Worm (Caenorhabditis elegans): ENCODE data around the gene Y46E12BL.2.
A peak's percentile ranks its signal among the peaks of the same experiment; 100 is the strongest.

The Y46E12BL.2 gene

DNA sequence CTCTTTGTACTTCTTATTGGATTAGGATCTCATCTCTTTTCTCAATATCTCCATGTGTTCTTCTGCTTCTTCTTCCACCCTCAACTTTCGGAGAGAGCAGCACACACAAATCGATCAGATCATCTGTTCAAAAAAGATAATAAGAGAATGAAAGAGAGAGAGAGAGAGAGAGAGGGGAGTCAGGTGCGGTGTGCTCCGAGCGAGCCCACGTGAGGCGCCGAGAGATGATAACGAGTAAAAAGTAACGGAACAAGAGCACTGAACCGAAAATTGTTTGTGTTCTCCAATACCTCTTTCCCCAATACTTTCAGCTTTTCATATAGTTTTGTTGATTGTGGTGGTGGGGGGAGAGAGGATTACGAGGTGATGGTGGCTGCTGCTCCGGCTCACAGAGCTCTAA lies 38.8 kb upstream of the Y46E12BL.2 start (continued):
- no peak for TF ChIP-seq elt-3 (tag; optimal IDR thresholded peaks at IDR 0.05)
- TF ChIP-seq fkh-2 (tag; optimal IDR thresholded peaks at IDR 0.05): no peak
- TF ChIP-seq unc-39 (tag; optimal IDR thresholded peaks at IDR 0.05): no peak
- TF ChIP-seq ztf-4 (tag; optimal IDR thresholded peaks at IDR 0.05): no peak
- TF ChIP-seq ceh-28 (tag; optimal IDR thresholded peaks at IDR 0.05): peak; percentile 49
- TF ChIP-seq ceh-9 (tag; optimal IDR thresholded peaks at IDR 0.05): no peak
- no peak for TF ChIP-seq lsy-12 (tag; optimal IDR thresholded peaks at IDR 0.05)
- TF ChIP-seq fkh-10 (GFP tag; optimal IDR thresholded peaks at IDR 0.05): no peak
- TF ChIP-seq pqm-1 (tag; optimal IDR thresholded peaks at IDR 0.05): peak; percentile 48
- TF ChIP-seq sea-2 (GFP tag; optimal IDR thresholded peaks at IDR 0.05): no peak
- TF ChIP-seq skn-1 (tag; optimal IDR thresholded peaks at IDR 0.05): no peak
- TF ChIP-seq ZK546.5 (tag; optimal IDR thresholded peaks at IDR 0.05): no peak
- no peak for TF ChIP-seq ama-1 (optimal IDR thresholded peaks at IDR 0.05)
- no peak for TF ChIP-seq nhr-12 (tag; optimal IDR thresholded peaks at IDR 0.05)
- no peak for TF ChIP-seq daf-12 (tag; optimal IDR thresholded peaks at IDR 0.05)
- TF ChIP-seq elt-1 (tag; optimal IDR thresholded peaks at IDR 0.05): no peak
- no peak for TF ChIP-seq hmg-11 (tag; optimal IDR thresholded peaks at IDR 0.05)
- no peak for TF ChIP-seq R02D3.7 (tag; optimal IDR thresholded peaks at IDR 0.05)
- no peak for TF ChIP-seq nhr-11 (tag; optimal IDR thresholded peaks at IDR 0.05)
- no peak for TF ChIP-seq unc-62 (GFP tag; optimal IDR thresholded peaks at IDR 0.05)
- no peak for TF ChIP-seq eor-1 (tag; optimal IDR thresholded peaks at IDR 0.05)
- no peak for TF ChIP-seq fos-1 (tag; optimal IDR thresholded peaks at IDR 0.05)
- TF ChIP-seq nhr-23 (tag; optimal IDR thresholded peaks at IDR 0.05): no peak

DNA sequence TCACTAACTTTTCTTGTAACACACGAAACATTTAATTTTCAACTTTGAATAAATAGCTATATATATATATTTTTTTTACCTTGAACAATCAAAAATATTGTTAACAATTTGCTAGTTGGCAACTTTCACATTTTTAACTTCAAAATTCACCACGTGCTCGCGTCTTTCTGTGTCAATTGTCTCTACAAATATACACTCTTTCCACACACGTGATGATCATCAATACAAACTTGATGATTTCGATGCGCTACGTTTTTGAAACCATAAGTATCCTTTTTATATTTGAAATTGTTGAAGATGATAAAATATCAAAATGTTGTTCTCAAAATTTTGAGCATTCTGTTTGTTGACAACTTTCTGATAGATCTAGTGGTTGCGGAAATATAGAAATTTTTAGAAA lies 37.4 kb upstream of the Y46E12BL.2 start:
- no peak for TF ChIP-seq jun-1 (tag; optimal IDR thresholded peaks at IDR 0.05)
- TF ChIP-seq elt-2 (tag; optimal IDR thresholded peaks at IDR 0.05): peak; percentile 9
- TF ChIP-seq pha-4 (tag; optimal IDR thresholded peaks at IDR 0.05): peak; percentile 31

DNA sequence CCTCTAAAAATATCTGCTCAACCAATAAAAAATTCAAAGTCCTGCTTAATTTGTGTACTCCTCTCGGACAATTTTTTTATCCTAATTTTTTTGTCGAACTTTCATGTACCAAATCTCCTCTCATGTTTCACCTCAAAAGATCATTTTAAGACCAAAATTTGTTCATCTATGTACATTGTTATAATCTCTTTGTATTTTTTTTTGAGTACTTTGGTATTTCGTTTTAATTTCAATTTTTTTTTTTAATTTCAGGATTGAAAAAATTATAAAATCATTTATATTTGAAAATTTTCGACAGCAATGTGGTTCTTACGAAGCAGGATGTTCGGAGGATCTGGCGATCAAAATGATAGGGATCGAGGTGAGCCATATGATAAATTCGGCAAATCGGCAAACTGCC lies 36.3 kb upstream of the Y46E12BL.2 start, which contains the start of gene spsb-1:
Gene spsb-1, plus strand, starts transcription at position 301 of the 400 bp plus-strand sequence.
- TF ChIP-seq ceh-9 (tag; optimal IDR thresholded peaks at IDR 0.05) (no peak), nhr-43 (tag; optimal IDR thresholded peaks at IDR 0.05; ENCODE audit: poor library complexity, severe bottlenecking) (no peak), ztf-4 (tag; optimal IDR thresholded peaks at IDR 0.05) (no peak), mdl-1 (tag; optimal IDR thresholded peaks at IDR 0.05) (no peak), skn-1 (tag; optimal IDR thresholded peaks at IDR 0.05) (no peak), fkh-2 (tag; optimal IDR thresholded peaks at IDR 0.05) (no peak), egl-27 (tag; optimal IDR thresholded peaks at IDR 0.05) (no peak), fkh-10 (GFP tag; optimal IDR thresholded peaks at IDR 0.05) (no peak), sea-2 (GFP tag; optimal IDR thresholded peaks at IDR 0.05) (no peak), nhr-67 (tag; optimal IDR thresholded peaks at IDR 0.05) (no peak), tbx-2 (tag; optimal IDR thresholded peaks at IDR 0.05) (no peak)

DNA sequence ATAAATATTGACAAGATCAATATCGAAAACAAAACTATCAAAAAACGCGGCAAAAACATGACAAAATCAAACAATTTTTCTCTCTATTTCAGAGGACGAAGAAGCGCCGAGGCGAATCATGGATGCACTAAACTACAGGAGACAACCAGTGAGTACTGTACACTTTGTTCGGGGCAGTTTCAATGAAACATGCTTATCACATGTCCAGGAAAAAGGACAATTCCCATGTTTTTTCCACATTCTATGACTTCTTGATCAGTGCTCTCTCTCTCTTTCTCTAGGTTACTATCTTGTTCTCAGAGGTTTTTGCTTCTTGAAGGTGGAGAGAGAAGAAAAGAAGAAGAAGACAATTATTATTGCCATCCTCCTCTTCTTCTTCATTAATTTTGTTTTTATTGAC lies 35.2 kb upstream of the Y46E12BL.2 start:
- TF ChIP-seq pha-4 (tag; optimal IDR thresholded peaks at IDR 0.05): peak; percentile 3
- no peak for TF ChIP-seq elt-1 (tag; optimal IDR thresholded peaks at IDR 0.05)
- TF ChIP-seq jun-1 (tag; optimal IDR thresholded peaks at IDR 0.05): no peak
- no peak for TF ChIP-seq hmg-11 (tag; optimal IDR thresholded peaks at IDR 0.05)
- TF ChIP-seq nhr-11 (tag; optimal IDR thresholded peaks at IDR 0.05): no peak
- peak; percentile 10 for TF ChIP-seq ama-1 (optimal IDR thresholded peaks at IDR 0.05)
- TF ChIP-seq snpc-4 (tag; optimal IDR thresholded peaks at IDR 0.05): no peak
- no peak for TF ChIP-seq ztf-4 (tag; optimal IDR thresholded peaks at IDR 0.05)
- no peak for TF ChIP-seq tbx-2 (tag; optimal IDR thresholded peaks at IDR 0.05)
- no peak for TF ChIP-seq skn-1 (tag; optimal IDR thresholded peaks at IDR 0.05)
- TF ChIP-seq pqm-1 (tag; optimal IDR thresholded peaks at IDR 0.05): peak; percentile 64
- no peak for TF ChIP-seq elt-3 (tag; optimal IDR thresholded peaks at IDR 0.05)
- TF ChIP-seq elt-2 (tag; optimal IDR thresholded peaks at IDR 0.05): peak; percentile 61
- TF ChIP-seq aly-2 (tag; optimal IDR thresholded peaks at IDR 0.05): no peak

DNA sequence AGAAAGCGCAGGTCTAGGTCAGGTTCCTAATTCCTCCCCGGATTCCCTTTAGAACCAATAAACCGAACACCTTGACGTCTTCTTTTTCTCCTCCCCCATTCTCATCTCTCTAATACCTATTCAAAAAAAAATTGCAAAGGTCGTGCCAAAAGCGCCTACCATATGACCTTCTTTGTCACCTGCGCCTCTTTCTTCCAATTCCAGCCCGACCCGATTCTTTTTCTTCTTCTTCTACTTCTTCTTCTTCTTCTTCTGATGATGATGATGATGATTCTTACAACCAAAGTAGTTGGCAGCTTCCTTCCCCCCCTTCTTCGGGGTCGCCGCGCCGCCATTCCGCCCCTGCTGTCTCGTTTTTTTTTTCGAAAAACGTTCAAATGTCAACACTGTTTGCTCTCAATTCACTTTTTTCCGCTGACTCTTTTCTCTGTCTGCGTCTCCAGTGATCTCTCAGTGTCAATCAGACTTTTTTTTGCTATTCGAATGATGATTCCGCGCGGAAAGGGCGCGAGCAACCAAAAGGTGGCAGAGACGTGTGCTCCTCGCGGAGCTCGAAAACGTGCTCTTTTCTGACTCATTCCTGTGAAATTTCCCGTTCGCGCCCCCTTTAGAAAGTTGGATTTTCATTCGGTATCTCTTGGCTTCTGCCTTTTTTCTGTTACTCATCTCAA lies 29.2 kb upstream of the Y46E12BL.2 start:
- TF ChIP-seq ceh-82 (tag; optimal IDR thresholded peaks at IDR 0.05): no peak
- no peak for TF ChIP-seq egl-5 (tag; optimal IDR thresholded peaks at IDR 0.05)
- peak; percentile 96 for TF ChIP-seq nhr-25 (tag; optimal IDR thresholded peaks at IDR 0.05)
- TF ChIP-seq pha-4 (tag; optimal IDR thresholded peaks at IDR 0.05): peak; percentile 67
- TF ChIP-seq fkh-10 (GFP tag; optimal IDR thresholded peaks at IDR 0.05): no peak
- peak; percentile 21 for TF ChIP-seq hmg-11 (tag; optimal IDR thresholded peaks at IDR 0.05)
- TF ChIP-seq nhr-77 (tag; optimal IDR thresholded peaks at IDR 0.05): no peak
- TF ChIP-seq nfya-1 (tag; optimal IDR thresholded peaks at IDR 0.05; ENCODE audit: insufficient read depth): peak; percentile 13

Data from whole organism, L3 larva.